Worm (Caenorhabditis elegans): ENCODE results near the gene comt-3.
"Not testable (repeated sequence)": the region's sequence is repeated elsewhere in the genome, so short reads cannot be mapped to it uniquely, and the experiment has no call there.

comt-3 gene

ce11 chrV:2081894-2082293 is 24.6 kb downstream of the comt-3 start:
- TF ChIP-seq C34B4.2 (tag; optimal IDR thresholded peaks at IDR 0.05): no peak
- TF ChIP-seq rnt-1 (tag; optimal IDR thresholded peaks at IDR 0.05): peak; percentile 57
- TF ChIP-seq isw-1 (GFP tag; IDR thresholded peaks at IDR 0.05): no peak
- no peak for TF ChIP-seq ceh-88 (GFP tag; IDR thresholded peaks at IDR 0.05)
- TF ChIP-seq lin-14 (GFP tag; optimal IDR thresholded peaks at IDR 0.05): peak; percentile 65
- TF ChIP-seq ceh-63 (GFP tag; optimal IDR thresholded peaks at IDR 0.05): no peak
- TF ChIP-seq aha-1 (tag; optimal IDR thresholded peaks at IDR 0.05): no peak
- TF ChIP-seq F16B12.6 (tag; optimal IDR thresholded peaks at IDR 0.05): no peak

- no peak for TF ChIP-seq mab-9 (GFP tag; IDR thresholded peaks at IDR 0.05)
- no peak for TF ChIP-seq ceh-88 (GFP tag; IDR thresholded peaks at IDR 0.05)
- no peak for TF ChIP-seq lsy-2 (tag; optimal IDR thresholded peaks at IDR 0.05)
- no peak for TF ChIP-seq nhr-28 (tag; optimal IDR thresholded peaks at IDR 0.05)
- TF ChIP-seq nhr-71 (tag; optimal IDR thresholded peaks at IDR 0.05): no peak
- TF ChIP-seq snu-23 (GFP tag; optimal IDR thresholded peaks at IDR 0.05): no peak
- TF ChIP-seq elt-3 (tag; optimal IDR thresholded peaks at IDR 0.05): no peak
- TF ChIP-seq C16A3.4 (tag; optimal IDR thresholded peaks at IDR 0.05): no peak
- TF ChIP-seq egl-27 (tag; optimal IDR thresholded peaks at IDR 0.05): no peak
- TF ChIP-seq ceh-8 (GFP tag; optimal IDR thresholded peaks at IDR 0.05): no peak
- no peak for TF ChIP-seq C34B4.2 (tag; optimal IDR thresholded peaks at IDR 0.05)
- no peak for TF ChIP-seq xbp-1 (tag; optimal IDR thresholded peaks at IDR 0.05)
- no peak for TF ChIP-seq nhr-237 (tag; optimal IDR thresholded peaks at IDR 0.05)
- no peak for TF ChIP-seq aly-2 (tag; optimal IDR thresholded peaks at IDR 0.05)
- no peak for TF ChIP-seq dpl-1 (GFP tag; optimal IDR thresholded peaks at IDR 0.05)
- TF ChIP-seq unc-86 (tag; optimal IDR thresholded peaks at IDR 0.05): no peak
- no peak for TF ChIP-seq lin-13 (GFP tag; optimal IDR thresholded peaks at IDR 0.05)
- TF ChIP-seq unc-62 (GFP tag; optimal IDR thresholded peaks at IDR 0.05): no peak
- TF ChIP-seq ceh-90 (tag; optimal IDR thresholded peaks at IDR 0.05): no peak
Observed at ce11 chrV:2083869-2084268, 26.5 kb downstream of the comt-3 start.

ce11 chrV:2085745-2086267 is 28.5 kb downstream of the comt-3 start, which contains the start of gene F36F12.3:
F36F12.3 (plus strand) TSS chrV:2085795.
- not testable (repeated sequence) for TF ChIP-seq nhr-77, nhr-11, mdl-1 (tag; optimal IDR thresholded peaks at IDR 0.05)

ce11 chrV:2090321-2090720 is 33.0 kb downstream of the comt-3 start, which contains the start of gene ztf-28:
ztf-28 (plus strand) TSS chrV:2090669.
- TF ChIP-seq ces-1 (GFP tag; optimal IDR thresholded peaks at IDR 0.05); lin-39 (tag; optimal IDR thresholded peaks at IDR 0.05); pax-3 (tag; optimal IDR thresholded peaks at IDR 0.05): not testable (repeated sequence)

- TF ChIP-seq C16A3.4 (tag; optimal IDR thresholded peaks at IDR 0.05) (no peak), nhr-47 (tag; optimal IDR thresholded peaks at IDR 0.05) (no peak), hlh-4 (tag; optimal IDR thresholded peaks at IDR 0.05) (no peak), snu-23 (GFP tag; optimal IDR thresholded peaks at IDR 0.05) (no peak), snpc-4 (tag; optimal IDR thresholded peaks at IDR 0.05) (no peak)
Observed at ce11 chrV:2095204-2095603, 37.9 kb downstream of the comt-3 start, which contains the start of gene F36F12.2. F36F12.2 (minus strand) TSS chrV:2095304.

All from whole organism, L1 larva.